Fruit fly (Drosophila melanogaster) whole organism, embryonic: ENCODE data around the gene corto.

ENCODE experiments used
- ATbp ChIP-seq: fragments of 200-800 bp; sonication (Bioruptor generic); optimal IDR thresholded peaks from 2 replicates; lab custom pipeline; 2017; ENCODE audit warnings: missing biosample characterization, mild to moderate bottlenecking, missing genetic modification characterization, missing genetic modification reagents
- Aef1 ChIP-seq: fragments of 200-800 bp; sonication (Bioruptor generic); IDR thresholded peaks from 3 replicates; pipeline ENCODE4 v1.3.6; 2022; ENCODE audit warnings: missing biosample characterization, missing genetic modification characterization
- CG10274 ChIP-seq: fragments of 200-800 bp; sonication (Bioruptor generic); optimal IDR thresholded peaks from 3 replicates; lab custom pipeline; 2017; ENCODE audit warnings: missing biosample characterization, mild to moderate bottlenecking, missing genetic modification characterization
- CG10431 ChIP-seq: fragments of 200-800 bp; sonication (Bioruptor generic); optimal IDR thresholded peaks from 3 replicates; lab custom pipeline; 2018; ENCODE audit warnings: missing biosample characterization, mild to moderate bottlenecking, missing genetic modification characterization
- CG10979 ChIP-seq: fragments of 200-800 bp; sonication (Bioruptor generic); optimal IDR thresholded peaks from 2 replicates; lab custom pipeline; 2018; ENCODE audit warnings: missing biosample characterization, mild to moderate bottlenecking, missing genetic modification characterization, moderate library complexity
- CG11695 ChIP-seq: fragments of 200-800 bp; sonication (Bioruptor generic); IDR thresholded peaks from 3 replicates; pipeline ENCODE4 v1.3.6; 2022; ENCODE audit warnings: missing biosample characterization, missing genetic modification characterization
- CG12071 ChIP-seq: fragments of 200-800 bp; sonication (Bioruptor generic); optimal IDR thresholded peaks from 3 replicates; lab custom pipeline; 2018; ENCODE audit warnings: missing biosample characterization, mild to moderate bottlenecking, missing genetic modification characterization
- CG1233 ChIP-seq: fragments of 200-800 bp; sonication (Bioruptor generic); optimal IDR thresholded peaks from 4 replicates; lab custom pipeline; 2018; ENCODE audit warnings: missing biosample characterization, mild to moderate bottlenecking, missing genetic modification characterization
- CG15514 ChIP-seq: fragments of 200-800 bp; sonication (Bioruptor generic); optimal IDR thresholded peaks from 3 replicates; lab custom pipeline; 2017; ENCODE audit warnings: missing biosample characterization, missing genetic modification characterization, mild to moderate bottlenecking, moderate library complexity, missing genetic modification reagents
- CG16779 ChIP-seq: fragments of 200-800 bp; sonication (Bioruptor generic); IDR thresholded peaks from 2 replicates; pipeline ENCODE4 v1.3.6; 2022; ENCODE audit warnings: missing biosample characterization, missing genetic modification characterization
- CG17612 ChIP-seq: fragments of 200-800 bp; sonication (Bioruptor generic); IDR thresholded peaks from 2 replicates; pipeline ENCODE4 v1.3.6; 2022; ENCODE audit warnings: missing biosample characterization, missing genetic modification characterization
- CG2199 ChIP-seq: fragments of 200-800 bp; sonication (Bioruptor generic); IDR thresholded peaks from 3 replicates; pipeline ENCODE4 v1.3.6; 2022; ENCODE audit warnings: missing biosample characterization, missing genetic modification characterization
- CG30020 ChIP-seq: fragments of 200-800 bp; optimal IDR thresholded peaks from 2 replicates; lab custom pipeline; 2019; ENCODE audit warnings: missing biosample characterization, mild to moderate bottlenecking, missing genetic modification characterization, moderate library complexity
- CG31441 ChIP-seq: fragments of 200-800 bp; sonication (Bioruptor generic); IDR thresholded peaks from 2 replicates; pipeline ENCODE4 v1.3.6; 2022; ENCODE audit warnings: missing biosample characterization, missing genetic modification characterization
- CG3163 ChIP-seq: fragments of 200-800 bp; sonication (Bioruptor generic); optimal IDR thresholded peaks from 3 replicates; lab custom pipeline; 2016; ENCODE audit warnings: missing biosample characterization, missing genetic modification characterization
- CG33213 ChIP-seq: fragments of 200-800 bp; sonication (Bioruptor generic); optimal IDR thresholded peaks from 3 replicates; lab custom pipeline; 2016; ENCODE audit warnings: missing biosample characterization, missing genetic modification characterization
- CG6854 ChIP-seq: fragments of 200-800 bp; sonication (Bioruptor generic); optimal IDR thresholded peaks from 3 replicates; lab custom pipeline; 2017; ENCODE audit warnings: missing biosample characterization, mild to moderate bottlenecking, missing genetic modification characterization
- CG7786 ChIP-seq: fragments of 200-800 bp; sonication (Bioruptor generic); optimal IDR thresholded peaks from 2 replicates; lab custom pipeline; 2016; ENCODE audit warnings: missing biosample characterization, missing genetic modification characterization
- CG9609 ChIP-seq: fragments of 200-800 bp; sonication (Bioruptor generic); optimal IDR thresholded peaks from 3 replicates; lab custom pipeline; 2016; ENCODE audit warnings: missing biosample characterization, missing genetic modification characterization
- CG9727 ChIP-seq: fragments of 200-800 bp; sonication (Bioruptor generic); optimal IDR thresholded peaks from 3 replicates; lab custom pipeline; 2017; ENCODE audit warnings: missing biosample characterization, mild to moderate bottlenecking, missing genetic modification characterization
- CG9817 ChIP-seq: fragments of 200-800 bp; sonication (Bioruptor generic); optimal IDR thresholded peaks from 2 replicates; lab custom pipeline; 2018; ENCODE audit warnings: missing biosample characterization, mild to moderate bottlenecking, missing genetic modification characterization, moderate library complexity
- Dref ChIP-seq: fragments of 200-800 bp; sonication (Bioruptor generic); IDR thresholded peaks from 2 replicates; pipeline ENCODE4 v1.3.6; 2022; ENCODE audit warnings: missing biosample characterization, missing genetic modification characterization
- Fer3 ChIP-seq: fragments of 200-800 bp; sonication (Bioruptor generic); optimal IDR thresholded peaks from 2 replicates; lab custom pipeline; 2018; ENCODE audit warnings: missing biosample characterization, mild to moderate bottlenecking, missing genetic modification characterization, moderate library complexity
- Gsc ChIP-seq: fragments of 200-800 bp; sonication (Bioruptor generic); IDR thresholded peaks from 2 replicates; pipeline ENCODE4 v1.3.6; 2022; ENCODE audit warnings: missing biosample characterization, missing genetic modification characterization
- Hey ChIP-seq: fragments of 200-800 bp; sonication (Bioruptor generic); optimal IDR thresholded peaks from 3 replicates; lab custom pipeline; 2018; ENCODE audit warnings: missing biosample characterization, mild to moderate bottlenecking, missing genetic modification characterization
- Myb ChIP-seq: fragments of 200-800 bp; sonication (Bioruptor generic); optimal IDR thresholded peaks from 2 replicates; lab custom pipeline; 2016; ENCODE audit warnings: missing biosample characterization, missing genetic modification characterization
- NfI ChIP-seq: fragments of 200-800 bp; sonication (Bioruptor generic); optimal IDR thresholded peaks from 3 replicates; lab custom pipeline; 2018; ENCODE audit warnings: missing biosample characterization, mild to moderate bottlenecking, missing genetic modification characterization, moderate library complexity
- Optix ChIP-seq: fragments of 200-800 bp; sonication (Bioruptor generic); IDR thresholded peaks from 3 replicates; pipeline ENCODE4 v1.3.6; 2022; ENCODE audit warnings: missing biosample characterization, missing genetic modification characterization
- Sox102F ChIP-seq: fragments of 200-800 bp; sonication (Bioruptor generic); optimal IDR thresholded peaks from 2 replicates; lab custom pipeline; 2018; ENCODE audit warnings: missing biosample characterization, mild to moderate bottlenecking, missing genetic modification characterization, moderate library complexity
- Xbp1 ChIP-seq: fragments of 200-800 bp; sonication (Bioruptor generic); optimal IDR thresholded peaks from 3 replicates; lab custom pipeline; 2016; ENCODE audit warnings: missing biosample characterization, mild to moderate bottlenecking, missing genetic modification characterization
- br ChIP-seq: fragments of >200 bp; optimal IDR thresholded peaks from 2 replicates; lab custom pipeline; 2017
- bsh ChIP-seq, 2 experiments: fragments of 200-800 bp; sonication (Bioruptor generic); optimal IDR thresholded peaks; 2 replicates each; lab custom pipeline; 2017 to 2018; ENCODE audit warnings: mild to moderate bottlenecking in 2 of 2, missing biosample characterization in 2 of 2, missing genetic modification characterization in 2 of 2, moderate library complexity in 1 of 2
- crol ChIP-seq: fragments of 200-800 bp; sonication (Bioruptor generic); IDR thresholded peaks from 2 replicates; pipeline ENCODE4 v1.3.6; 2022; ENCODE audit warnings: missing biosample characterization, missing genetic modification characterization
- eve ChIP-seq, 2 experiments: fragments of >200 bp; optimal IDR thresholded peaks; 2 replicates each; lab custom pipeline; 2017; ENCODE audit warnings: missing biosample characterization in 2 of 2, missing genetic modification characterization in 2 of 2
- eyg ChIP-seq: fragments of 200-800 bp; sonication (Bioruptor generic); optimal IDR thresholded peaks from 3 replicates; lab custom pipeline; 2016; ENCODE audit warnings: missing biosample characterization, missing genetic modification characterization
- fd102C ChIP-seq: fragments of 200-800 bp; sonication (Bioruptor generic); optimal IDR thresholded peaks from 2 replicates; lab custom pipeline; 2018; ENCODE audit warnings: missing biosample characterization, mild to moderate bottlenecking, missing genetic modification characterization, moderate library complexity
- h ChIP-seq: fragments of >200 bp; optimal IDR thresholded peaks from 2 replicates; lab custom pipeline; 2017
- jigr1 ChIP-seq: fragments of 200-800 bp; sonication (Bioruptor generic); IDR thresholded peaks from 3 replicates; pipeline ENCODE4 v1.3.6; 2022; ENCODE audit warnings: missing biosample characterization, missing genetic modification characterization
- jing ChIP-seq: fragments of 200-800 bp; sonication (Bioruptor generic); optimal IDR thresholded peaks from 2 replicates; lab custom pipeline; 2018; ENCODE audit warnings: missing biosample characterization, mild to moderate bottlenecking, missing genetic modification characterization
- knrl ChIP-seq: fragments of 200-800 bp; sonication (Bioruptor generic); IDR thresholded peaks from 3 replicates; pipeline ENCODE4 v1.3.6; 2022; ENCODE audit warnings: missing biosample characterization, missing genetic modification characterization; ENCODE audit not compliant: partially characterized antibody
- mam ChIP-seq: fragments of 200-800 bp; sonication (Bioruptor generic); optimal IDR thresholded peaks from 3 replicates; lab custom pipeline; 2016; ENCODE audit warnings: missing biosample characterization, missing genetic modification characterization
- pb ChIP-seq: fragments of 200-800 bp; sonication (Bioruptor generic); optimal IDR thresholded peaks from 3 replicates; lab custom pipeline; 2016; ENCODE audit warnings: missing biosample characterization, missing genetic modification characterization
- peb ChIP-seq: fragments of 200-800 bp; sonication (Bioruptor generic); IDR thresholded peaks from 2 replicates; pipeline ENCODE4 v1.3.6; 2022; ENCODE audit warnings: missing biosample characterization, missing genetic modification characterization
- sima ChIP-seq: fragments of 200-800 bp; sonication (Bioruptor generic); optimal IDR thresholded peaks from 2 replicates; lab custom pipeline; 2016; ENCODE audit warnings: missing biosample characterization, missing genetic modification characterization
- sr ChIP-seq: fragments of 200-800 bp; sonication (Bioruptor generic); IDR thresholded peaks from 3 replicates; pipeline ENCODE4 v1.3.6; 2022; ENCODE audit warnings: missing biosample characterization, missing genetic modification characterization
- stc ChIP-seq: fragments of 200-800 bp; sonication (Bioruptor generic); IDR thresholded peaks from 2 replicates; pipeline ENCODE4 v1.3.6; 2022; ENCODE audit warnings: missing biosample characterization, missing genetic modification characterization
- tio ChIP-seq: fragments of 200-800 bp; sonication (Bioruptor generic); optimal IDR thresholded peaks from 2 replicates; lab custom pipeline; 2017; ENCODE audit warnings: missing biosample characterization, missing genetic modification characterization, inconsistent platforms
- trh ChIP-seq: fragments of 200-800 bp; sonication (Bioruptor generic); optimal IDR thresholded peaks from 2 replicates; lab custom pipeline; 2016; ENCODE audit warnings: missing biosample characterization, missing genetic modification characterization
- usp ChIP-seq: fragments of >200 bp; optimal IDR thresholded peaks from 2 replicates; lab custom pipeline; 2017; ENCODE audit warnings: missing biosample characterization, missing genetic modification characterization
- wdn ChIP-seq: fragments of 200-800 bp; sonication (Bioruptor generic); IDR thresholded peaks from 2 replicates; pipeline ENCODE4 v1.3.6; 2022; ENCODE audit warnings: missing biosample characterization, missing genetic modification characterization
- zf30C ChIP-seq: fragments of 200-800 bp; sonication (Bioruptor generic); optimal IDR thresholded peaks from 3 replicates; lab custom pipeline; 2018; ENCODE audit warnings: missing biosample characterization, mild to moderate bottlenecking, missing genetic modification characterization

Gene corto

dm6 chr3R:5112814-5113486 is 26.1 kb upstream of the corto start (continued):
- TF ChIP-seq usp (GFP tag; lab: Kevin White, UChicago) (no peak), sima (GFP tag; lab: Kevin White, UChicago) (peak; percentile 90), fd102C (peak; percentile 98), CG31441 (GFP tag; lab: Robert Waterston, UW) (peak; percentile 99), CG7786 (GFP tag; lab: Kevin White, UChicago) (peak; percentile 96), pb (GFP tag; lab: Kevin White, UChicago) (peak; percentile 97), br (lab: Kevin White, UChicago) (no peak), Dref (GFP tag; lab: Robert Waterston, UW) (no peak), CG9727 (GFP tag; lab: Kevin White, UChicago) (peak; percentile 99), CG1233 (GFP tag; lab: Kevin White, UChicago) (peak; percentile 96), peb (GFP tag; lab: Robert Waterston, UW) (peak; percentile 95), Myb (peak; percentile 83), Sox102F (peak; percentile 99), CG16779 (no peak), bsh (GFP tag; optimal IDR thresholded peaks at IDR 0.05; lab: Kevin White, UChicago) (peak; percentile 99), CG15514 (GFP tag; lab: Kevin White, UChicago) (peak; percentile 34), eyg (GFP tag; lab: Kevin White, UChicago) (peak; percentile 93), eve (GFP tag; optimal IDR thresholded peaks at IDR 0.05; lab: Kevin White, UChicago) (peak; percentile 90 to 98), knrl (GFP tag; lab: Robert Waterston, UW) (no peak), mam (GFP tag; lab: Kevin White, UChicago) (peak; percentile 84), Aef1 (GFP tag; lab: Robert Waterston, UW) (peak; percentile 62; the same call in 2 of the 3 replicates), CG10431 (GFP tag; lab: Kevin White, UChicago) (peak; percentile 91), CG2199 (peak; percentile 99), wdn (peak; percentile 45; the same call in 1 of the 2 replicates), zf30C (GFP tag; lab: Kevin White, UChicago) (peak; percentile 98), Optix (GFP tag; lab: Robert Waterston, UW) (peak; percentile 98), Fer3 (tag; lab: Kevin White, UChicago) (peak; percentile 87), stc (peak; percentile 94), ATbp (GFP tag; lab: Kevin White, UChicago) (peak; percentile 99), Hey (tag; lab: Kevin White, UChicago) (peak; percentile 16), sr (GFP tag; lab: Robert Waterston, UW) (peak; percentile 75), crol (GFP tag; lab: Robert Waterston, UW) (peak; percentile 72), CG11695 (GFP tag; lab: Robert Waterston, UW) (peak; percentile 90), CG3163 (peak; percentile 83), jigr1 (peak; percentile 90), Gsc (GFP tag; lab: Robert Waterston, UW) (peak; percentile 93), CG9609 (GFP tag; lab: Kevin White, UChicago) (peak; percentile 98), h (lab: Kevin White, UChicago) (no peak), CG30020 (peak; percentile 82), jing (GFP tag; lab: Kevin White, UChicago) (peak; percentile 97), CG10274 (GFP tag; lab: Kevin White, UChicago) (peak; percentile 77), CG9817 (peak; percentile 41), CG17612 (GFP tag; lab: Robert Waterston, UW) (peak; percentile 72), trh (GFP tag; lab: Kevin White, UChicago) (peak; percentile 94), Xbp1 (peak; percentile 97), CG12071 (GFP tag; lab: Kevin White, UChicago) (peak; percentile 93), tio (GFP tag; lab: Kevin White, UChicago) (peak; percentile 94), CG10979 (tag; lab: Kevin White, UChicago) (peak; percentile 100), CG6854 (GFP tag; lab: Kevin White, UChicago) (peak; percentile 50), CG33213 (GFP tag; lab: Kevin White, UChicago) (peak; percentile 96), NfI (GFP tag; lab: Kevin White, UChicago) (peak; percentile 86)
